Fruit fly (Drosophila melanogaster) whole organism, embryonic: ENCODE data around the gene Tbcc.

Source experiments
- Adf1 ChIP-seq: fragments of 200-800 bp; sonication (Bioruptor generic); IDR thresholded peaks from 2 replicates; pipeline ENCODE4 v1.3.6; 2022; ENCODE audit warnings: missing biosample characterization, missing genetic modification characterization
- Antp ChIP-seq: fragments of 200-800 bp; sonication (Bioruptor generic); optimal IDR thresholded peaks from 3 replicates; lab custom pipeline; 2016; ENCODE audit warnings: missing biosample characterization, missing genetic modification characterization
- Awh ChIP-seq: fragments of 200-800 bp; sonication (Bioruptor generic); IDR thresholded peaks from 2 replicates; pipeline ENCODE4, ENCODE4 v1.3.6; 2022; ENCODE audit warnings: missing biosample characterization, missing genetic modification characterization
- CG10274 ChIP-seq: fragments of 200-800 bp; sonication (Bioruptor generic); optimal IDR thresholded peaks from 3 replicates; lab custom pipeline; 2017; ENCODE audit warnings: missing biosample characterization, mild to moderate bottlenecking, missing genetic modification characterization
- CG10654 ChIP-seq: fragments of 200-800 bp; sonication (Bioruptor generic); optimal IDR thresholded peaks from 2 replicates; lab custom pipeline; 2016; ENCODE audit warnings: missing biosample characterization, missing genetic modification characterization
- CG11398 ChIP-seq: fragments of 200-800 bp; sonication (Bioruptor generic); optimal IDR thresholded peaks from 2 replicates; lab custom pipeline; 2016; ENCODE audit warnings: missing biosample characterization, missing genetic modification characterization
- CG12071 ChIP-seq: fragments of 200-800 bp; sonication (Bioruptor generic); optimal IDR thresholded peaks from 3 replicates; lab custom pipeline; 2018; ENCODE audit warnings: missing biosample characterization, mild to moderate bottlenecking, missing genetic modification characterization
- CG1233 ChIP-seq: fragments of 200-800 bp; sonication (Bioruptor generic); optimal IDR thresholded peaks from 4 replicates; lab custom pipeline; 2018; ENCODE audit warnings: missing biosample characterization, mild to moderate bottlenecking, missing genetic modification characterization
- CG12942 ChIP-seq: fragments of 200-800 bp; sonication (Bioruptor generic); optimal IDR thresholded peaks from 3 replicates; lab custom pipeline; 2016; ENCODE audit warnings: missing biosample characterization, missing genetic modification characterization
- CG13775 ChIP-seq: fragments of 200-800 bp; sonication (Bioruptor generic); optimal IDR thresholded peaks from 3 replicates; lab custom pipeline; 2017; ENCODE audit warnings: missing biosample characterization, mild to moderate bottlenecking, missing genetic modification characterization
- CG15011 ChIP-seq: fragments of 200-800 bp; sonication (Bioruptor generic); optimal IDR thresholded peaks from 3 replicates; lab custom pipeline; 2018; ENCODE audit warnings: missing biosample characterization, mild to moderate bottlenecking, missing genetic modification characterization
- CG1602 ChIP-seq: fragments of 200-800 bp; sonication (Bioruptor generic); optimal IDR thresholded peaks from 3 replicates; lab custom pipeline; 2016; ENCODE audit warnings: missing biosample characterization, missing genetic modification characterization
- CG17385 ChIP-seq: fragments of 200-800 bp; sonication (Bioruptor generic); optimal IDR thresholded peaks from 3 replicates; lab custom pipeline; 2018; ENCODE audit warnings: missing biosample characterization, mild to moderate bottlenecking, missing genetic modification characterization
- CG2202 ChIP-seq: fragments of 200-800 bp; sonication (Bioruptor generic); optimal IDR thresholded peaks from 2 replicates; lab custom pipeline; 2018; ENCODE audit warnings: missing biosample characterization, mild to moderate bottlenecking, missing genetic modification characterization
- CG2678 ChIP-seq: fragments of 200-800 bp; sonication (Bioruptor generic); optimal IDR thresholded peaks from 3 replicates; lab custom pipeline; 2019; ENCODE audit warnings: missing biosample characterization, mild to moderate bottlenecking, missing genetic modification characterization, moderate library complexity
- CG3281 ChIP-seq: fragments of 200-800 bp; sonication (Bioruptor generic); optimal IDR thresholded peaks from 3 replicates; lab custom pipeline; 2017; ENCODE audit warnings: missing biosample characterization, mild to moderate bottlenecking, missing genetic modification characterization
- CG3407 ChIP-seq: fragments of 200-800 bp; sonication (Bioruptor generic); optimal IDR thresholded peaks from 2 replicates; lab custom pipeline; 2018; ENCODE audit warnings: missing biosample characterization, mild to moderate bottlenecking, missing genetic modification characterization
- CG3847 ChIP-seq: fragments of 200-800 bp; sonication (Bioruptor generic); IDR thresholded peaks from 2 replicates; pipeline ENCODE4 v1.3.6; 2022; ENCODE audit warnings: missing biosample characterization, missing genetic modification characterization
- CG5245 ChIP-seq: fragments of 200-800 bp; sonication (Bioruptor generic); optimal IDR thresholded peaks from 3 replicates; lab custom pipeline; 2016; ENCODE audit warnings: missing biosample characterization, missing genetic modification characterization
- CG7271 ChIP-seq: fragments of 200-800 bp; sonication (Bioruptor generic); optimal IDR thresholded peaks from 2 replicates; lab custom pipeline; 2018; ENCODE audit warnings: missing biosample characterization, mild to moderate bottlenecking, missing genetic modification characterization, moderate library complexity
- CG8478 ChIP-seq: fragments of >200 bp; optimal IDR thresholded peaks from 2 replicates; lab custom pipeline; 2018
- CG8944 ChIP-seq: fragments of 200-800 bp; sonication (Bioruptor generic); optimal IDR thresholded peaks from 3 replicates; lab custom pipeline; 2016; ENCODE audit warnings: missing biosample characterization, missing genetic modification characterization
- D19B ChIP-seq: fragments of 200-800 bp; sonication (Bioruptor generic); optimal IDR thresholded peaks from 2 replicates; lab custom pipeline; 2017; ENCODE audit warnings: missing biosample characterization, mild to moderate bottlenecking, missing genetic modification characterization
- Ets65A ChIP-seq: fragments of 200-800 bp; sonication (Bioruptor generic); peaks from one replicate; lab custom pipeline; 2016; ENCODE audit warnings: missing biosample characterization, missing genetic modification characterization
- HHEX ChIP-seq: fragments of 200-800 bp; sonication (Bioruptor generic); optimal IDR thresholded peaks from 3 replicates; lab custom pipeline; 2017; ENCODE audit warnings: missing biosample characterization, mild to moderate bottlenecking, missing genetic modification characterization, missing genetic modification reagents
- HLH3B ChIP-seq: fragments of 200-800 bp; sonication (Bioruptor generic); IDR thresholded peaks from 2 replicates; pipeline ENCODE4 v1.3.6; 2022; ENCODE audit warnings: missing biosample characterization, missing genetic modification characterization
- Hmr ChIP-seq: fragments of 200-800 bp; sonication (Bioruptor generic); optimal IDR thresholded peaks from 3 replicates; lab custom pipeline; 2017; ENCODE audit warnings: mild to moderate bottlenecking, missing biosample characterization, missing genetic modification reagents, missing genetic modification characterization
- Max ChIP-seq: fragments of 200-800 bp; sonication (Bioruptor generic); optimal IDR thresholded peaks from 2 replicates; lab custom pipeline; 2016; ENCODE audit warnings: missing biosample characterization, mild to moderate bottlenecking, missing genetic modification characterization
- Meics ChIP-seq: fragments of 200-800 bp; sonication (Bioruptor generic); optimal IDR thresholded peaks from 2 replicates; lab custom pipeline; 2017; ENCODE audit warnings: missing biosample characterization, mild to moderate bottlenecking, missing genetic modification characterization
- Oli ChIP-seq: fragments of 200-800 bp; sonication (Bioruptor generic); optimal IDR thresholded peaks from 2 replicates; lab custom pipeline; 2018; ENCODE audit warnings: missing biosample characterization, mild to moderate bottlenecking, missing genetic modification characterization, moderate library complexity
- PHDP ChIP-seq: fragments of 200-800 bp; sonication (Bioruptor generic); optimal IDR thresholded peaks from 3 replicates; lab custom pipeline; 2018; ENCODE audit warnings: missing biosample characterization, mild to moderate bottlenecking, missing genetic modification characterization, moderate library complexity
- Stat92E ChIP-seq, 3 experiments: fragments of >200 bp in 2 of 3; fragments of 200-800 bp in 1 of 3; sonication (Bioruptor generic) in 1 of 3; optimal IDR thresholded peaks; 2 replicates each; lab custom pipeline; 2017 to 2019; ENCODE audit warnings: missing biosample characterization in 3 of 3, missing genetic modification characterization in 3 of 3, mild to moderate bottlenecking in 1 of 3, moderate library complexity in 1 of 3
- ara ChIP-seq: fragments of 200-800 bp; sonication (Bioruptor generic); IDR thresholded peaks from 2 replicates; pipeline ENCODE4 v1.3.6; 2022; ENCODE audit warnings: missing biosample characterization, missing genetic modification characterization
- ash1 ChIP-seq: fragments of 200-800 bp; sonication (Bioruptor generic); optimal IDR thresholded peaks from 2 replicates; lab custom pipeline; 2018; ENCODE audit warnings: missing biosample characterization, mild to moderate bottlenecking, missing genetic modification characterization
- cg ChIP-seq: fragments of 200-800 bp; sonication (Bioruptor generic); optimal IDR thresholded peaks from 3 replicates; lab custom pipeline; 2019; ENCODE audit warnings: missing biosample characterization, mild to moderate bottlenecking, missing genetic modification characterization, moderate library complexity
- danr ChIP-seq: fragments of 200-800 bp; sonication (Bioruptor generic); IDR thresholded peaks from 2 replicates; pipeline ENCODE4 v1.3.6; 2022; ENCODE audit warnings: missing biosample characterization, missing genetic modification characterization
- dmrt11E ChIP-seq: fragments of 200-800 bp; sonication (Bioruptor generic); optimal IDR thresholded peaks from 3 replicates; lab custom pipeline; 2018; ENCODE audit warnings: missing biosample characterization, mild to moderate bottlenecking, missing genetic modification characterization, moderate library complexity
- dysf ChIP-seq: fragments of 200-800 bp; sonication (Bioruptor generic); IDR thresholded peaks from 3 replicates; pipeline ENCODE4 v1.3.6; 2022; ENCODE audit warnings: missing biosample characterization, missing genetic modification characterization
- fu2 ChIP-seq: fragments of 200-800 bp; sonication (Bioruptor generic); optimal IDR thresholded peaks from 2 replicates; lab custom pipeline; 2016; ENCODE audit warnings: missing biosample characterization, missing genetic modification characterization
- gt ChIP-seq: fragments of 200-800 bp; sonication (Bioruptor generic); IDR thresholded peaks from 2 replicates; pipeline ENCODE4 v1.3.6; 2022; ENCODE audit warnings: missing biosample characterization, missing genetic modification characterization
- hth ChIP-seq: fragments of >200 bp; optimal IDR thresholded peaks from 2 replicates; lab custom pipeline; 2017; ENCODE audit warnings: inconsistent platforms
- jumu ChIP-seq: fragments of 200-800 bp; sonication (Bioruptor generic); optimal IDR thresholded peaks from 3 replicates; lab custom pipeline; 2016; ENCODE audit warnings: missing biosample characterization, missing genetic modification characterization
- kni ChIP-seq: fragments of 200-800 bp; sonication (Bioruptor generic); optimal IDR thresholded peaks from 3 replicates; lab custom pipeline; 2017; ENCODE audit warnings: mild to moderate bottlenecking, missing biosample characterization, missing genetic modification reagents, missing genetic modification characterization
- lab ChIP-seq: fragments of 200-800 bp; sonication (Bioruptor generic); optimal IDR thresholded peaks from 3 replicates; lab custom pipeline; 2017; ENCODE audit warnings: missing biosample characterization, missing genetic modification characterization, mild to moderate bottlenecking, moderate library complexity, missing genetic modification reagents
- nmo ChIP-seq: fragments of 200-800 bp; sonication (Bioruptor generic); optimal IDR thresholded peaks from 2 replicates; lab custom pipeline; 2018; ENCODE audit warnings: missing biosample characterization, mild to moderate bottlenecking, missing genetic modification characterization, moderate library complexity
- phol ChIP-seq: fragments of 200-800 bp; sonication (Bioruptor generic); optimal IDR thresholded peaks from 3 replicates; lab custom pipeline; 2018; ENCODE audit warnings: missing biosample characterization, mild to moderate bottlenecking, missing genetic modification characterization, moderate library complexity
- sqz ChIP-seq: fragments of 200-800 bp; sonication (Bioruptor generic); optimal IDR thresholded peaks from 3 replicates; lab custom pipeline; 2018; ENCODE audit warnings: missing biosample characterization, mild to moderate bottlenecking, missing genetic modification characterization
- twi ChIP-seq: fragments of 200-800 bp; optimal IDR thresholded peaks from 2 replicates; lab custom pipeline; 2019; ENCODE audit warnings: missing biosample characterization, mild to moderate bottlenecking, missing genetic modification characterization, moderate library complexity
- unpg ChIP-seq: fragments of 200-800 bp; sonication (Bioruptor generic); optimal IDR thresholded peaks from 3 replicates; lab custom pipeline; 2018; ENCODE audit warnings: missing biosample characterization, mild to moderate bottlenecking, missing genetic modification characterization, moderate library complexity
- usp ChIP-seq: fragments of >200 bp; optimal IDR thresholded peaks from 2 replicates; lab custom pipeline; 2017; ENCODE audit warnings: missing biosample characterization, missing genetic modification characterization
- vvl ChIP-seq: fragments of 200-800 bp; sonication (Bioruptor generic); IDR thresholded peaks from 2 replicates; pipeline ENCODE4 v1.3.6; 2022; ENCODE audit warnings: missing biosample characterization, missing genetic modification characterization
- zen2 ChIP-seq: fragments of 200-800 bp; sonication (Bioruptor generic); IDR thresholded peaks from 3 replicates; pipeline ENCODE4 v1.3.6; 2022; ENCODE audit warnings: missing biosample characterization, missing genetic modification characterization; ENCODE audit not compliant: partially characterized antibody

Tbcc gene

dm6 chr2L:4222921-4223279, 35.3 kb upstream of the Tbcc start (continued):
- no peak for TF ChIP-seq cg (GFP tag; lab: Kevin White, UChicago)
- no peak for TF ChIP-seq Stat92E (GFP tag; optimal IDR thresholded peaks at IDR 0.05; lab: Kevin White, UChicago)
- TF ChIP-seq CG1233 (GFP tag; lab: Kevin White, UChicago): peak; percentile 62
- peak; percentile 53 for TF ChIP-seq Meics (GFP tag; lab: Kevin White, UChicago)
- peak; percentile 18 for TF ChIP-seq kni (GFP tag; lab: Kevin White, UChicago)
- no peak for TF ChIP-seq danr (GFP tag; lab: Robert Waterston, UW)
- TF ChIP-seq phol (tag; lab: Kevin White, UChicago): peak; percentile 81
- TF ChIP-seq PHDP: peak; percentile 65
- no peak for TF ChIP-seq CG8944
- TF ChIP-seq CG10654 (GFP tag; lab: Kevin White, UChicago): peak; percentile 42
- peak; percentile 26 for TF ChIP-seq CG5245
- no peak for TF ChIP-seq CG8478 (lab: Kevin White, UChicago)
- peak; percentile 73 for TF ChIP-seq nmo (GFP tag; lab: Kevin White, UChicago)
- TF ChIP-seq D19B: peak; percentile 38
- TF ChIP-seq gt: no peak
- TF ChIP-seq zen2 (GFP tag; lab: Robert Waterston, UW): no peak
- 0 out of 2 replicates have a peak, but pooled peaks have one; percentile 21 for TF ChIP-seq Awh (GFP tag; lab: Robert Waterston, UW)
- TF ChIP-seq Oli: peak; percentile 67
- TF ChIP-seq vvl (GFP tag; lab: Robert Waterston, UW): 0 out of 2 replicates have a peak, but pooled peaks have one; percentile 49
- TF ChIP-seq CG1602 (GFP tag; lab: Kevin White, UChicago): peak; percentile 68
- TF ChIP-seq ash1 (GFP tag; lab: Kevin White, UChicago): no peak
- no peak for TF ChIP-seq CG7271 (tag; lab: Kevin White, UChicago)
- TF ChIP-seq HLH3B (GFP tag; lab: Robert Waterston, UW): no peak
- peak; percentile 60 for TF ChIP-seq lab (GFP tag; lab: Kevin White, UChicago)
- TF ChIP-seq CG12071: no peak
- TF ChIP-seq Ets65A: no peak
- TF ChIP-seq Antp (GFP tag; lab: Kevin White, UChicago): no peak
- no peak for TF ChIP-seq CG10274 (GFP tag; lab: Kevin White, UChicago)
- TF ChIP-seq dysf (GFP tag; lab: Robert Waterston, UW): peak; percentile 50; the same call in 2 of the 3 replicates
- peak; percentile 63 for TF ChIP-seq CG3281 (GFP tag; lab: Kevin White, UChicago)
- TF ChIP-seq CG12942: peak; percentile 32
- peak; percentile 92 for TF ChIP-seq dmrt11E (tag; lab: Kevin White, UChicago)
- no peak for TF ChIP-seq hth (lab: Kevin White, UChicago)
- peak; percentile 54 for TF ChIP-seq CG17385
- TF ChIP-seq sqz (GFP tag; lab: Kevin White, UChicago): peak; percentile 39
- TF ChIP-seq CG11398: no peak
- peak; percentile 79 for TF ChIP-seq CG13775
- no peak for TF ChIP-seq usp (GFP tag; lab: Kevin White, UChicago)
- no peak for TF ChIP-seq fu2 (GFP tag; lab: Kevin White, UChicago)
- TF ChIP-seq Hmr: peak; percentile 58
- no peak for TF ChIP-seq Adf1 (GFP tag; lab: Robert Waterston, UW)
- TF ChIP-seq Max (GFP tag; lab: Kevin White, UChicago): peak; percentile 11
- no peak for TF ChIP-seq CG15011 (GFP tag; lab: Kevin White, UChicago)
- peak; percentile 65 for TF ChIP-seq HHEX (GFP tag; lab: Kevin White, UChicago)
- peak; percentile 37 for TF ChIP-seq twi (tag; lab: Kevin White, UChicago)
- peak; percentile 21 for TF ChIP-seq jumu
- peak; percentile 78 for TF ChIP-seq ara (GFP tag; lab: Robert Waterston, UW)
- TF ChIP-seq unpg: peak; percentile 71
- TF ChIP-seq CG3847: peak; percentile 53
- peak; percentile 58 for TF ChIP-seq CG3407 (GFP tag; lab: Kevin White, UChicago)
- TF ChIP-seq CG2202 (tag; lab: Kevin White, UChicago): peak; percentile 69
- TF ChIP-seq CG2678 (tag; lab: Kevin White, UChicago): peak; percentile 80
